Worm (Caenorhabditis elegans): Measurements from ENCODE around the gene srv-27.

ce11 chrIV:6282143-6282542, 16.0 kb downstream of the srv-27 start, which contains the start of gene srv-32:
- no peak for TF ChIP-seq ref-1 (GFP tag; conservative IDR thresholded peaks at IDR 0.05)
- TF ChIP-seq cog-1 (tag; optimal IDR thresholded peaks at IDR 0.05), result no peak
- TF ChIP-seq T22C8.4 (GFP tag; IDR thresholded peaks at IDR 0.05), result no peak

Measured in whole organism, midembryonic.